Fruit fly (Drosophila melanogaster) whole organism, prepupa: Measurements from ENCODE around the gene cup.

Experiments used
- Blimp-1 ChIP-seq: fragments of 200-800 bp; sonication (Bioruptor generic); optimal IDR thresholded peaks from 3 replicates; lab custom pipeline; 2017; ENCODE audit warnings: missing biosample characterization, missing genetic modification characterization, mild to moderate bottlenecking, moderate library complexity, missing genetic modification reagents
- CG16779 ChIP-seq: fragments of 200-800 bp; sonication (Bioruptor generic); optimal IDR thresholded peaks from 3 replicates; lab custom pipeline; 2017; ENCODE audit warnings: missing biosample characterization, mild to moderate bottlenecking, missing genetic modification characterization
- CG6163 ChIP-seq: fragments of 200-800 bp; sonication (Bioruptor generic); IDR thresholded peaks from 3 replicates; pipeline ENCODE4 v1.3.6; 2022; ENCODE audit warnings: missing biosample characterization, missing genetic modification characterization
- CG6808 ChIP-seq: fragments of 200-800 bp; sonication (Bioruptor generic); optimal IDR thresholded peaks from 3 replicates; lab custom pipeline; 2017; ENCODE audit warnings: missing biosample characterization, missing genetic modification characterization, mild to moderate bottlenecking, moderate library complexity, missing genetic modification reagents
- CG7368 ChIP-seq: fragments of 200-800 bp; sonication (Bioruptor generic); optimal IDR thresholded peaks from 3 replicates; lab custom pipeline; 2016; ENCODE audit warnings: missing biosample characterization, missing genetic modification characterization
- Eip75B ChIP-seq: fragments of 200-800 bp; sonication (Bioruptor generic); optimal IDR thresholded peaks from 3 replicates; lab custom pipeline; 2016; ENCODE audit warnings: missing biosample characterization, missing genetic modification characterization
- Hr39 ChIP-seq: fragments of 200-800 bp; sonication (Bioruptor generic); optimal IDR thresholded peaks from 2 replicates; lab custom pipeline; 2016; ENCODE audit warnings: missing biosample characterization, missing genetic modification characterization
- Lpt ChIP-seq: fragments of 200-800 bp; sonication (Bioruptor generic); optimal IDR thresholded peaks from 3 replicates; lab custom pipeline; 2016; ENCODE audit warnings: missing biosample characterization, missing genetic modification characterization
- Met ChIP-seq: fragments of 200-800 bp; sonication (Bioruptor generic); optimal IDR thresholded peaks from 3 replicates; lab custom pipeline; 2016; ENCODE audit warnings: missing biosample characterization, missing genetic modification characterization
- OdsH ChIP-seq: fragments of 200-800 bp; sonication (Bioruptor generic); optimal IDR thresholded peaks from 3 replicates; lab custom pipeline; 2016; ENCODE audit warnings: missing biosample characterization, missing genetic modification characterization
- Smox ChIP-seq: fragments of 200-800 bp; sonication (Bioruptor generic); optimal IDR thresholded peaks from 3 replicates; lab custom pipeline; 2016; ENCODE audit warnings: missing biosample characterization, missing genetic modification characterization
- Sox102F ChIP-seq: fragments of 200-800 bp; sonication (Bioruptor generic); optimal IDR thresholded peaks from 2 replicates; lab custom pipeline; 2016; ENCODE audit warnings: missing biosample characterization, mild to moderate bottlenecking, missing genetic modification characterization
- dac ChIP-seq: fragments of 200-800 bp; sonication (Bioruptor generic); optimal IDR thresholded peaks from 2 replicates; lab custom pipeline; 2017; ENCODE audit warnings: missing biosample characterization, mild to moderate bottlenecking, missing genetic modification characterization
- dsx ChIP-seq: fragments of 200-800 bp; optimal IDR thresholded peaks from 3 replicates; lab custom pipeline; 2019; ENCODE audit warnings: missing biosample characterization, mild to moderate bottlenecking, missing genetic modification characterization, moderate library complexity; ENCODE audit not compliant: poor library complexity, severe bottlenecking

DNA sequence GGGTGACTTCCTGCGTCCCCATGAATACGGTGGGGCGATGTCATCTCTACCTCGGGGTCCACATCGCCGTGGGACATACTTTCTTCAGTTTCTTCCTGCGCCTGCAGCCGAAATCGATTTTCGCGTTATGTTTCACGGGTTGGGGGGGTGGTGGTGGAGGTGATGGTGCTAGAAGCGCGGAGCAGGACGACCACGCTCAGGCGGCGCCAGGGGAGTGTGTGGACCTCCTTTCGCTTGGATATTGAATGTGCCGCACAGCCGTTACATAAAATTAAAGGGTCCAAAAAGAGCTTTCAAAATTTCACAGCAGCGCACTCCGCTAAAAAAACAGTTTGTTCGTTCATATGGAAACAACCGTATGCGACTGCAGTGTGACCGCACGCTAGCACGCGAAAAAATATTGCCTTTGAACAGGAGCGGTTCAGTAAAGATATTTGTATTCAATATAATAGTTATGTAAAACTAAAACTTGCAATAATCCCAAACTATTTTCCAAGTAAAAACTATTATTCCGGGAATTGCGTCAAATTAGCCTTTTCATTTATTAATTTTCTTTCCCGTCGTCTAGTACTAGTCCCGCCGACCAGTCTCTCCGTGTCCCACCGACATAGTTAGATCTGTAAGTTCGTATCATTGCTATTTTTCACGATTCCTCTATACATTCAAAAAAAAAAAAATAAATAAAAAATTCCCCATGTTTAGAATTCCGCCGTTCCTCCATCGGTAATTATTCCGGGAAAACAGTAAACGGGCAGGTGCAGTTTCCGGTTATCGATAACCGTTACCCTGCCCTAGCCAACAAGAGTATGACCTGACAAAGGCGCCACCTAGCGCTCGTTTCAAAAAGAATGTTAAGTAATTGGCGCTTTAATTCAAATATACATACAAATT is 20.8 kb downstream of the cup start, which contains the start of gene Nhe3:
- TF ChIP-seq CG6808 (no peak), CG7368 (GFP tag; lab: Kevin White, UChicago) (no peak), OdsH (no peak), dsx (GFP tag; lab: Kevin White, UChicago) (no peak), Eip75B (GFP tag; lab: Kevin White, UChicago) (peak; percentile 50), Smox (no peak), Sox102F (no peak), dac (GFP tag; lab: Kevin White, UChicago) (peak; percentile 45), CG6163 (GFP tag; lab: Robert Waterston, UW) (peak; percentile 80; the same call in 2 of the 3 replicates), Hr39 (GFP tag; lab: Kevin White, UChicago) (peak; percentile 86), Lpt (GFP tag; lab: Kevin White, UChicago) (no peak), CG16779 (no peak), Blimp-1 (GFP tag; lab: Kevin White, UChicago) (peak; percentile 42), Met (GFP tag; lab: Kevin White, UChicago) (peak; percentile 27)
